Worm (Caenorhabditis elegans): ENCODE measurements around the gene C13G3.1.
A peak's percentile ranks its signal among the peaks of the same experiment; 100 is the strongest.

DNA sequence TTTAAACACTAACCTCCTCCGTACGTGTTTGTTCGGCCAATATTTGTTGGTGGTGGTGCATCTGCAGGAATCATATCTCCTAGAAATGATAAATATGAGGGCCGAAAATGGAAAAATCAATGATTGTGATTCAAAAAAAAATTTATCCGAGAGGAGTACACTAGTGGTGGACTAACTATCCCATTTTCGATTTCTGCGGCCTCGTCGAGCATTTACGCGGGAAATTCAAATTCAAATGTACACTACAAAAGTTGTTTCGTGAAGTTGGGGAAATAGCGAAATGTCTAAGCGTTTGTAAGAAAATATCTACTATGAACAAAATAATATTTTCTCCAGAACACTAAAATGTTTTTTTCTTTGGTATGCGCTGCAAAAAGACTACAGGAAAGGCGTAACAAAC lies 17.0 kb upstream of the C13G3.1 start:
- TF ChIP-seq med-1 (GFP tag; optimal IDR thresholded peaks at IDR 0.05; ENCODE audit: insufficient read depth) (no peak), ztf-23 (GFP tag; IDR thresholded peaks at IDR 0.05) (peak; percentile 71)

Data from whole organism, midembryonic.